Worm (Caenorhabditis elegans) whole organism, mixed stage, embryonic: Measurements from ENCODE around the gene C35A5.5.

Source experiments
- M03D4.4 ChIP-seq: sonication (generic microtip); optimal IDR thresholded peaks from 2 replicates; lab custom pipeline; 2017; ENCODE audit warnings: mild to moderate bottlenecking, missing genetic modification characterization, missing compliant biosample characterization
- bed-3 ChIP-seq: fragments of 200-800 bp; sonication (Bioruptor generic); optimal IDR thresholded peaks from 3 replicates; lab custom pipeline; 2018; ENCODE audit warnings: mild to moderate bottlenecking, missing genetic modification characterization, moderate library complexity, missing compliant biosample characterization
- blmp-1 ChIP-seq: fragments of 150-350 bp; optimal IDR thresholded peaks from 2 replicates; lab custom pipeline; 2014; ENCODE audit warnings: missing biosample characterization, missing genetic modification characterization
- ceh-39 ChIP-seq: fragments of 150-350 bp; optimal IDR thresholded peaks from 2 replicates; lab custom pipeline; 2014; ENCODE audit warnings: missing biosample characterization, missing genetic modification characterization
- ceh-43 ChIP-seq: fragments of 200-800 bp; sonication (Bioruptor generic); optimal IDR thresholded peaks from 2 replicates; lab custom pipeline; 2018; ENCODE audit warnings: mild to moderate bottlenecking, missing genetic modification characterization, moderate library complexity, missing compliant biosample characterization
- ceh-83 ChIP-seq: fragments of 200-800 bp; sonication (Bioruptor generic); optimal IDR thresholded peaks from 2 replicates; lab custom pipeline; 2018; ENCODE audit warnings: mild to moderate bottlenecking, missing genetic modification characterization, missing compliant biosample characterization
- ces-1 ChIP-seq: fragments of 150-350 bp; optimal IDR thresholded peaks from 2 replicates; lab custom pipeline; 2014; ENCODE audit warnings: missing biosample characterization, missing genetic modification reagents, missing genetic modification characterization
- cnd-1 ChIP-seq: fragments of 200-800 bp; sonication (Bioruptor generic); optimal IDR thresholded peaks from 2 replicates; lab custom pipeline; 2018; ENCODE audit warnings: mild to moderate bottlenecking, missing genetic modification characterization, missing compliant biosample characterization
- drap-1 ChIP-seq: fragments of 200-800 bp; sonication (Bioruptor generic); optimal IDR thresholded peaks from 3 replicates; lab custom pipeline; 2018; ENCODE audit warnings: mild to moderate bottlenecking, missing genetic modification characterization, missing compliant biosample characterization
- elt-3 ChIP-seq: fragments of 150-350 bp; optimal IDR thresholded peaks from 2 replicates; lab custom pipeline; 2014; ENCODE audit warnings: missing biosample characterization, missing genetic modification characterization
- flh-1 ChIP-seq: fragments of 200-800 bp; sonication (Bioruptor generic); optimal IDR thresholded peaks from 2 replicates; lab custom pipeline; 2018; ENCODE audit warnings: mild to moderate bottlenecking, missing genetic modification characterization, moderate library complexity, missing compliant biosample characterization
- ham-2 ChIP-seq: fragments of 200-800 bp; sonication (Bioruptor generic); optimal IDR thresholded peaks from 2 replicates; lab custom pipeline; 2018; ENCODE audit warnings: mild to moderate bottlenecking, missing genetic modification characterization, missing compliant biosample characterization
- hlh-1 ChIP-seq: fragments of 150-350 bp; optimal IDR thresholded peaks from 2 replicates; lab custom pipeline; 2014; ENCODE audit warnings: missing biosample characterization, missing genetic modification reagents, missing genetic modification characterization
- lin-13 ChIP-seq: fragments of 150-350 bp; optimal IDR thresholded peaks from 2 replicates; lab custom pipeline; 2014; ENCODE audit warnings: missing biosample characterization, missing genetic modification characterization
- lin-32 ChIP-seq: fragments of 200-800 bp; sonication (Bioruptor generic); optimal IDR thresholded peaks from 2 replicates; lab custom pipeline; 2018; ENCODE audit warnings: mild to moderate bottlenecking, missing genetic modification characterization, missing compliant biosample characterization
- lsy-2 ChIP-seq: fragments of 150-350 bp; optimal IDR thresholded peaks from 2 replicates; lab custom pipeline; 2014; ENCODE audit warnings: missing biosample characterization, missing genetic modification characterization
- mep-1 ChIP-seq: fragments of 150-350 bp; optimal IDR thresholded peaks from 2 replicates; lab custom pipeline; 2017; ENCODE audit warnings: missing biosample characterization, missing genetic modification reagents, missing genetic modification characterization, inconsistent platforms
- mls-2 ChIP-seq: sonication (generic microtip); optimal IDR thresholded peaks from 2 replicates; lab custom pipeline; 2016; ENCODE audit warnings: mild to moderate bottlenecking, missing genetic modification characterization, moderate library complexity, missing compliant biosample characterization
- nhr-12 ChIP-seq: fragments of 150-350 bp; optimal IDR thresholded peaks from 2 replicates; lab custom pipeline; 2014; ENCODE audit warnings: missing biosample characterization, missing genetic modification characterization
- nhr-2 ChIP-seq: fragments of 150-350 bp; optimal IDR thresholded peaks from 2 replicates; lab custom pipeline; 2014; ENCODE audit warnings: missing biosample characterization, missing genetic modification characterization
- nhr-237 ChIP-seq: fragments of 150-350 bp; optimal IDR thresholded peaks from 2 replicates; lab custom pipeline; 2014; ENCODE audit warnings: missing biosample characterization, missing genetic modification characterization
- nhr-28 ChIP-seq: fragments of 150-350 bp; optimal IDR thresholded peaks from 2 replicates; lab custom pipeline; 2014; ENCODE audit warnings: missing biosample characterization, missing genetic modification characterization
- nhr-76 ChIP-seq: sonication (generic microtip); optimal IDR thresholded peaks from 2 replicates; lab custom pipeline; 2017; ENCODE audit warnings: missing biosample characterization, missing genetic modification characterization
- pha-4 ChIP-seq: fragments of 150-350 bp; optimal IDR thresholded peaks from 2 replicates; lab custom pipeline; 2018; ENCODE audit warnings: missing biosample characterization, missing genetic modification reagents, missing genetic modification characterization
- sem-2 ChIP-seq: fragments of 200-800 bp; sonication (Bioruptor generic); optimal IDR thresholded peaks from 2 replicates; lab custom pipeline; 2018; ENCODE audit warnings: mild to moderate bottlenecking, missing genetic modification characterization, missing compliant biosample characterization
- snpc-4 ChIP-seq: fragments of 150-350 bp; optimal IDR thresholded peaks from 2 replicates; lab custom pipeline; 2014; ENCODE audit warnings: missing biosample characterization, missing genetic modification characterization
- sptf-1 ChIP-seq: sonication (generic microtip); optimal IDR thresholded peaks from 2 replicates; lab custom pipeline; 2017; ENCODE audit warnings: mild to moderate bottlenecking, missing genetic modification characterization, moderate library complexity, missing compliant biosample characterization
- tbx-8 ChIP-seq: fragments of 200-800 bp; sonication (Bioruptor generic); optimal IDR thresholded peaks from 2 replicates; lab custom pipeline; 2018; ENCODE audit warnings: mild to moderate bottlenecking, missing genetic modification characterization, moderate library complexity, missing compliant biosample characterization
- unc-120 ChIP-seq: sonication (generic microtip); optimal IDR thresholded peaks from 2 replicates; lab custom pipeline; 2017; ENCODE audit warnings: missing genetic modification characterization, missing compliant biosample characterization; ENCODE audit not compliant: poor library complexity, severe bottlenecking
- unc-62 ChIP-seq: fragments of 150-350 bp; optimal IDR thresholded peaks from 2 replicates; lab custom pipeline; 2014; ENCODE audit warnings: missing biosample characterization, missing genetic modification reagents, missing genetic modification characterization
- zip-8 ChIP-seq: fragments of 150-350 bp; optimal IDR thresholded peaks from 2 replicates; lab custom pipeline; 2014; ENCODE audit warnings: missing biosample characterization, missing genetic modification characterization
- ztf-11 ChIP-seq: fragments of 150-350 bp; optimal IDR thresholded peaks from 2 replicates; lab custom pipeline; 2014; ENCODE audit warnings: missing biosample characterization, missing genetic modification characterization

Gene C35A5.5

DNA sequence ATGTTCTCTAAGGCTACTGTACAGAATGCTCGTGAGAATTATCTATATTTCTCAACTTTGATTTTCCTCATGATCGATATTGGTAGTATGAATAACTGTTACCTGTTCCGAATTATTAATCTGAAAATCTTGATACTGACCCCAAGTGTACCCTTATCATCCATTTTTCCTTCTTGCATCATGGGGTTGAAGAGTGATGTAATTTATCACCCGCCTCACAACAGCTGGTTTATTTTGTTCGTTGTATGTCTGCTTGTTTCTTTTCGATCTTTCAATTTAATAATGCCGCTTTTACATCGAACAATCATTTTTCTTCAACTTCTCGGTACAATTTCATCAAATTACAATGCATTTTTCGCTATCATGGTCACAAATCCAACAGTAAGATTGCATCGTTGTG lies 3.2 kb downstream of the C35A5.5 start, which contains the start of gene C35A5.6:
C35A5.6 (plus strand) TSS at position 283 of the 400 bp plus-strand sequence.
- TF ChIP-seq snpc-4 (tag; lab: Kevin White, UChicago) = no peak
- no peak for TF ChIP-seq nhr-237 (tag; lab: Kevin White, UChicago)
- TF ChIP-seq drap-1 (GFP tag; lab: Kevin White, UChicago) = no peak
- no peak for TF ChIP-seq M03D4.4 (tag; lab: Kevin White, UChicago)
- TF ChIP-seq pha-4 (tag; lab: Kevin White, UChicago) = no peak
- no peak for TF ChIP-seq elt-3 (tag; lab: Kevin White, UChicago)
- TF ChIP-seq nhr-12 (tag; lab: Kevin White, UChicago) = no peak
- no peak for TF ChIP-seq cnd-1
- TF ChIP-seq tbx-8 = no peak
- TF ChIP-seq sptf-1 (tag; lab: Kevin White, UChicago) = no peak
- no peak for TF ChIP-seq hlh-1 (tag; lab: Kevin White, UChicago)
- no peak for TF ChIP-seq blmp-1 (tag; lab: Kevin White, UChicago)
- no peak for TF ChIP-seq ztf-11 (tag; lab: Kevin White, UChicago)
- no peak for TF ChIP-seq flh-1 (GFP tag; lab: Kevin White, UChicago)
- TF ChIP-seq mep-1 = no peak
- TF ChIP-seq zip-8 (tag; lab: Kevin White, UChicago) = no peak
- TF ChIP-seq unc-120 (tag; lab: Kevin White, UChicago) = no peak
- no peak for TF ChIP-seq lin-13 (tag; lab: Kevin White, UChicago)
- TF ChIP-seq ceh-39 (tag; lab: Kevin White, UChicago) = no peak
- TF ChIP-seq, all 35 proteins: peak for 0

- TF ChIP-seq nhr-2 (tag; lab: Kevin White, UChicago) (no peak), bed-3 (GFP tag; lab: Kevin White, UChicago) (no peak), mep-1 (no peak), flh-1 (GFP tag; lab: Kevin White, UChicago) (no peak), ceh-83 (GFP tag; lab: Kevin White, UChicago) (no peak), sptf-1 (tag; lab: Kevin White, UChicago) (no peak), lsy-2 (tag; lab: Kevin White, UChicago) (no peak), drap-1 (GFP tag; lab: Kevin White, UChicago) (no peak), ceh-43 (GFP tag; lab: Kevin White, UChicago) (no peak), cnd-1 (no peak), unc-62 (GFP tag; lab: Kevin White, UChicago) (no peak), zip-8 (tag; lab: Kevin White, UChicago) (no peak), nhr-237 (tag; lab: Kevin White, UChicago) (no peak)
Observed at ce11 chrV:10514271-10514670, 8.6 kb downstream of the C35A5.5 start, which contains the start of gene dmsr-8. Gene dmsr-8 (minus strand): TSS chrV:10514371.

DNA sequence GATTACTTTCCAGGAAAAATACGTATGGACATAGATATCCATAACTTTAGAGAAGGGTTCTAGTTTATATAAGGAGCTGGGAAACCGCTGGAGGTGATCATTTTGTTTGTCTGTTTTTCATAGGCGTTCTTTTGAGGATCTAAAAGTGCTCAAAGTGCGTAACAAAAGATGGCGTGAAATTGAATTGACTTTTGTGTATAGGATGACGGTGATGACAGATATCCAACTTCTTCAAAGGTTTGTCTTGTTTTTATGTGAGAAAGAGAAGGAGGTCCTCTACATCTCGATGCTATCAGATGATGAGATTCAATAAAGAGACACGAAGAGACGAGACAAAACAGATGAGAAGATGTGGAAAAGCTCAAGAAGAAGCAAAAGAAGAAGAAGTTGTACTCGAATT lies 11.0 kb downstream of the C35A5.5 start:
- peak; percentile 48 for TF ChIP-seq ces-1 (GFP tag; lab: Kevin White, UChicago)
- TF ChIP-seq ham-2 (GFP tag; lab: Kevin White, UChicago) = no peak
- no peak for TF ChIP-seq pha-4 (tag; lab: Kevin White, UChicago)
- no peak for TF ChIP-seq unc-120 (tag; lab: Kevin White, UChicago)
- TF ChIP-seq cnd-1 = no peak
- no peak for TF ChIP-seq elt-3 (tag; lab: Kevin White, UChicago)
- TF ChIP-seq ceh-39 (tag; lab: Kevin White, UChicago) = no peak

DNA sequence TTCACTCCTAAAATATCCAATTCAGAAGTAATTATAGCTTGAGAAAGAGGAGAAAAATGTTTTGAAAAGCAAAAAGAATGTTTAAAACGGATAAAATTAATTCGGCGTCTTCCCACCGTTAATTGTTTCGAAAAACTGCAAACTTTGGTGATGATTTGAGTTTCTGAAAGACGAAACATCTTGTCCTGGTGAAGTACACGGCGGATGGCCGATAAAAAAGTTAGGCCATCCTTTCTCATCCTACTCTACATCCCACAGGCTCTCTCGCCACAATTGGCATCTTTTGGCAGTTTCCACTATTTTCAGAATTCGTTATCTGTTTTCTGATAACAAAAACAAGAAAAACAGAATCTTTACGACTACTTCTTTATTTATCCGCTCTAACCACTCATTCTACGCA lies 20.2 kb downstream of the C35A5.5 start, which contains the start of the genes C35A5.8 and hda-11:
C35A5.8 (minus strand) TSS at position 7 of the 400 bp plus-strand sequence.
hda-11 (plus strand) TSS at position 283 of the 400 bp plus-strand sequence.
- no peak for TF ChIP-seq lin-13 (tag; lab: Kevin White, UChicago)
- TF ChIP-seq nhr-237 (tag; lab: Kevin White, UChicago) = no peak
- no peak for TF ChIP-seq ztf-11 (tag; lab: Kevin White, UChicago)
- peak; percentile 25 for TF ChIP-seq lsy-2 (tag; lab: Kevin White, UChicago)
- TF ChIP-seq unc-120 (tag; lab: Kevin White, UChicago) = peak; percentile 46
- peak; percentile 2 for TF ChIP-seq mep-1
- TF ChIP-seq, all 35 proteins: peak for 3

ce11 chrV:10528500-10528899 lies 22.8 kb downstream of the C35A5.5 start, which contains the start of gene F25D1.3:
Gene F25D1.3 (plus strand): TSS chrV:10528724.
- no peak for TF ChIP-seq tbx-8
- no peak for TF ChIP-seq nhr-28
- no peak for TF ChIP-seq mls-2
- TF ChIP-seq nhr-76 (tag; lab: Kevin White, UChicago) = no peak
- no peak for TF ChIP-seq lsy-2 (tag; lab: Kevin White, UChicago)
- TF ChIP-seq pha-4 (tag; lab: Kevin White, UChicago) = no peak
- TF ChIP-seq sem-2 (GFP tag; lab: Kevin White, UChicago) = no peak
- TF ChIP-seq ceh-39 (tag; lab: Kevin White, UChicago) = no peak
- no peak for TF ChIP-seq lin-32 (GFP tag; lab: Kevin White, UChicago)
- TF ChIP-seq snpc-4 (tag; lab: Kevin White, UChicago) = no peak
- TF ChIP-seq zip-8 (tag; lab: Kevin White, UChicago) = no peak
- no peak for TF ChIP-seq ceh-83 (GFP tag; lab: Kevin White, UChicago)
- TF ChIP-seq, all 35 proteins: peak for 0
